Worm (Caenorhabditis elegans) whole organism, young adult: ENCODE data around the gene wrt-5.

Experiments
- D2030.7 ChIP-seq: fragments of 200-800 bp; sonication (Bioruptor generic); IDR thresholded peaks from 2 replicates; pipeline ENCODE4 v1.3.6; 2022; ENCODE audit warnings: missing genetic modification reagents, missing genetic modification characterization, missing compliant biosample characterization
- T07F8.4 ChIP-seq: sonication (generic microtip); optimal IDR thresholded peaks from 2 replicates; lab custom pipeline; 2016; ENCODE audit warnings: mild to moderate bottlenecking, missing genetic modification characterization, moderate library complexity, missing compliant biosample characterization
- Y79H2A.3 ChIP-seq: fragments of 200-800 bp; sonication (Bioruptor generic); conservative IDR thresholded peaks from 2 replicates; pipeline ENCODE4 v1.3.6; 2022; ENCODE audit warnings: missing genetic modification reagents, missing genetic modification characterization, missing compliant biosample characterization
- ama-1 ChIP-seq, 3 experiments: fragments of 150-350 bp in 1 of 3; sonication (generic microtip) in 2 of 3; optimal IDR thresholded peaks; 2 replicates each; lab custom pipeline; 2014 to 2018; ENCODE audit warnings: missing biosample characterization in 2 of 3, missing genetic modification characterization in 2 of 3, missing genetic modification reagents in 2 of 3
- ccch-3 ChIP-seq: fragments of 200-800 bp; sonication (Bioruptor generic); optimal IDR thresholded peaks from 2 replicates; lab custom pipeline; 2018; ENCODE audit warnings: mild to moderate bottlenecking, missing genetic modification characterization, missing compliant biosample characterization
- egrh-3 ChIP-seq: fragments of 200-800 bp; sonication (Bioruptor generic); IDR thresholded peaks from 2 replicates; pipeline ENCODE4 v1.3.6; 2022; ENCODE audit warnings: missing genetic modification reagents, missing genetic modification characterization, missing compliant biosample characterization
- him-1 ChIP-seq: sonication (generic microtip); optimal IDR thresholded peaks from 2 replicates; lab custom pipeline; 2016; ENCODE audit warnings: missing genotype, missing genetic modification reagents, missing genetic modification characterization, missing compliant biosample characterization
- hmg-20 ChIP-seq: fragments of 200-800 bp; sonication (Bioruptor generic); IDR thresholded peaks from 2 replicates; pipeline ENCODE4 v1.3.6; 2022; ENCODE audit warnings: missing genetic modification reagents, missing genetic modification characterization, missing compliant biosample characterization
- hrde-1 ChIP-seq: sonication (generic microtip); optimal IDR thresholded peaks from 2 replicates; lab custom pipeline; 2016; ENCODE audit warnings: missing genetic modification characterization, mild to moderate bottlenecking, missing compliant biosample characterization, moderate library complexity, missing genotype, missing genetic modification reagents, borderline replicate concordance
- mcd-1 ChIP-seq: fragments of 200-800 bp; sonication (Bioruptor generic); IDR thresholded peaks from 2 replicates; pipeline ENCODE4 v1.3.6; 2022; ENCODE audit warnings: missing genetic modification reagents, missing genetic modification characterization, missing compliant biosample characterization
- nfya-1 ChIP-seq: sonication (generic microtip); optimal IDR thresholded peaks from 2 replicates; lab custom pipeline; 2017; ENCODE audit warnings: antibody characterized with exemption, missing compliant biosample characterization, missing genetic modification characterization, borderline replicate concordance; ENCODE audit not compliant: insufficient read depth
- nhr-80 ChIP-seq: sonication (generic microtip); optimal IDR thresholded peaks from 2 replicates; lab custom pipeline; 2016; ENCODE audit warnings: missing genetic modification characterization, missing compliant biosample characterization
- somi-1 ChIP-seq: fragments of 200-800 bp; sonication (Bioruptor generic); optimal IDR thresholded peaks from 2 replicates; lab custom pipeline; 2018; ENCODE audit warnings: mild to moderate bottlenecking, missing genetic modification characterization, missing compliant biosample characterization
- sptf-2 ChIP-seq: fragments of 200-800 bp; sonication (Bioruptor generic); optimal IDR thresholded peaks from 2 replicates; lab custom pipeline; 2018; ENCODE audit warnings: mild to moderate bottlenecking, missing genetic modification characterization, missing compliant biosample characterization

- TF ChIP-seq ama-1 (optimal IDR thresholded peaks at IDR 0.05; lab: Kevin White, UChicago) = no peak
- TF ChIP-seq ama-1 (GFP tag; optimal IDR thresholded peaks at IDR 0.05; lab: Kevin White, UChicago) = no peak
- no peak for TF ChIP-seq Y79H2A.3 (GFP tag; lab: Robert Waterston, UW)
- TF ChIP-seq sptf-2 (GFP tag; lab: Kevin White, UChicago) = no peak
- TF ChIP-seq D2030.7 = no peak
- no peak for TF ChIP-seq nfya-1
- TF ChIP-seq nhr-80 (tag; lab: Kevin White, UChicago) = peak; percentile 37
- TF ChIP-seq egrh-3 (GFP tag; lab: Robert Waterston, UW) = no peak
- TF ChIP-seq hrde-1 (tag; lab: Kevin White, UChicago) = no peak
- TF ChIP-seq mcd-1 (GFP tag; lab: Robert Waterston, UW) = no peak
- TF ChIP-seq him-1 = no peak
- no peak for TF ChIP-seq somi-1 (GFP tag; lab: Kevin White, UChicago)
- no peak for TF ChIP-seq hmg-20 (GFP tag; lab: Robert Waterston, UW)
- no peak for TF ChIP-seq T07F8.4 (tag; lab: Kevin White, UChicago)
- no peak for TF ChIP-seq ccch-3 (GFP tag; lab: Kevin White, UChicago)
Observed at ce11 chrIV:4033490-4033889, 17.9 kb downstream of the wrt-5 start.
